Worm (Caenorhabditis elegans) whole organism, midembryonic: Measurements from ENCODE around the gene ZK1128.1.

Source experiments
- T22C8.4 ChIP-seq: fragments of 200-800 bp; sonication (Bioruptor generic); IDR thresholded peaks from 2 replicates; pipeline ENCODE4 v1.3.6; 2022; ENCODE audit warnings: missing genetic modification characterization, missing compliant biosample characterization
- cog-1 ChIP-seq: sonication (generic microtip); optimal IDR thresholded peaks from 2 replicates; lab custom pipeline; 2016; ENCODE audit warnings: missing genetic modification characterization, missing compliant biosample characterization
- flt-1 ChIP-seq: fragments of 200-800 bp; sonication (Bioruptor generic); IDR thresholded peaks from 2 replicates; pipeline ENCODE4 v1.3.6; 2022; ENCODE audit warnings: missing genetic modification characterization, missing compliant biosample characterization
- klf-2 ChIP-seq: fragments of 200-800 bp; sonication (Bioruptor generic); conservative IDR thresholded peaks from 2 replicates; pipeline ENCODE4 v1.3.6; 2022; ENCODE audit warnings: missing genetic modification reagents, missing genetic modification characterization, missing compliant biosample characterization
- med-1 ChIP-seq: sonication (generic microtip); optimal IDR thresholded peaks from 2 replicates; lab custom pipeline; 2017; ENCODE audit warnings: missing genetic modification characterization, mild to moderate bottlenecking, missing compliant biosample characterization, antibody characterized with exemption, missing genetic modification reagents; ENCODE audit not compliant: insufficient read depth
- ref-1 ChIP-seq: fragments of 200-800 bp; sonication (Bioruptor generic); conservative IDR thresholded peaks from 2 replicates; pipeline ENCODE4 v1.3.6; 2022; ENCODE audit warnings: missing genetic modification reagents, missing genetic modification characterization, missing compliant biosample characterization
- tab-1 ChIP-seq: fragments of 200-800 bp; sonication (Bioruptor generic); IDR thresholded peaks from 2 replicates; pipeline ENCODE4 v1.3.6; 2022; ENCODE audit warnings: missing genetic modification characterization, missing compliant biosample characterization
- ztf-23 ChIP-seq: fragments of 200-800 bp; sonication (Bioruptor generic); IDR thresholded peaks from 2 replicates; pipeline ENCODE4 v1.3.6; 2022; ENCODE audit warnings: missing genetic modification reagents, missing genetic modification characterization, missing compliant biosample characterization
- ztf-29 ChIP-seq: fragments of 200-800 bp; sonication (Bioruptor generic); IDR thresholded peaks from 2 replicates; pipeline ENCODE4 v1.3.6; 2022; ENCODE audit warnings: missing genetic modification reagents, missing genetic modification characterization, missing compliant biosample characterization

The ZK1128.1 gene

ce11 chrIII:10134517-10134916, 20.0 kb upstream of the ZK1128.1 start:
- TF ChIP-seq klf-2 (GFP tag; lab: Robert Waterston, UW): no peak
- no peak for TF ChIP-seq ztf-29 (GFP tag; lab: Robert Waterston, UW)
- TF ChIP-seq tab-1 (GFP tag; lab: Robert Waterston, UW): no peak
- no peak for TF ChIP-seq cog-1 (tag; lab: Kevin White, UChicago)
- TF ChIP-seq med-1 (GFP tag; lab: Kevin White, UChicago): no peak
- TF ChIP-seq T22C8.4: no peak

- TF ChIP-seq klf-2 (GFP tag; lab: Robert Waterston, UW) (no peak), cog-1 (tag; lab: Kevin White, UChicago) (no peak), flt-1 (no peak), med-1 (GFP tag; lab: Kevin White, UChicago) (no peak)
Measured at ce11 chrIII:10132495-10133450, 18.2 kb upstream of the ZK1128.1 start.

- no peak for TF ChIP-seq ztf-29 (GFP tag; lab: Robert Waterston, UW)
- TF ChIP-seq T22C8.4: no peak
- TF ChIP-seq klf-2 (GFP tag; lab: Robert Waterston, UW): no peak
- no peak for TF ChIP-seq tab-1 (GFP tag; lab: Robert Waterston, UW)
- TF ChIP-seq ref-1 (GFP tag; lab: Robert Waterston, UW): no peak
- no peak for TF ChIP-seq flt-1
- TF ChIP-seq med-1 (GFP tag; lab: Kevin White, UChicago): no peak
- TF ChIP-seq cog-1 (tag; lab: Kevin White, UChicago): no peak
- TF ChIP-seq ztf-23 (GFP tag; lab: Robert Waterston, UW): no peak
Measured at ce11 chrIII:10126375-10126774, 11.8 kb upstream of the ZK1128.1 start.

- TF ChIP-seq ref-1 (GFP tag; lab: Robert Waterston, UW): no peak
- TF ChIP-seq ztf-23 (GFP tag; lab: Robert Waterston, UW): peak; percentile 86
- TF ChIP-seq ztf-29 (GFP tag; lab: Robert Waterston, UW): 0 out of 2 replicates have a peak, but pooled peaks have one; percentile 27
- peak; percentile 89 for TF ChIP-seq flt-1
- peak; percentile 56; the same call in 1 of the 2 replicates for TF ChIP-seq T22C8.4
- TF ChIP-seq cog-1 (tag; lab: Kevin White, UChicago): peak; percentile 42
- peak; percentile 85 for TF ChIP-seq klf-2 (GFP tag; lab: Robert Waterston, UW)
- peak; percentile 58; the same call in 1 of the 2 replicates for TF ChIP-seq tab-1 (GFP tag; lab: Robert Waterston, UW)
- no peak for TF ChIP-seq med-1 (GFP tag; lab: Kevin White, UChicago)
Measured at ce11 chrIII:10123586-10124233, 9.2 kb upstream of the ZK1128.1 start, which contains the start of gene ttll-4. Gene ttll-4, plus strand, starts transcription at chrIII:10124183.

ce11 chrIII:10120076-10120831, 5.7 kb upstream of the ZK1128.1 start, which contains the start of the genes gtf-2H3 and ham-3:
Gene gtf-2H3, minus strand, starts transcription at chrIII:10120148.
Gene ham-3, plus strand, starts transcription at chrIII:10120781.
- no peak for TF ChIP-seq klf-2 (GFP tag; lab: Robert Waterston, UW)
- peak; percentile 89 for TF ChIP-seq T22C8.4
- no peak for TF ChIP-seq flt-1
- TF ChIP-seq ztf-29 (GFP tag; lab: Robert Waterston, UW): no peak
- TF ChIP-seq tab-1 (GFP tag; lab: Robert Waterston, UW): no peak
- TF ChIP-seq cog-1 (tag; lab: Kevin White, UChicago): no peak
- TF ChIP-seq ref-1 (GFP tag; lab: Robert Waterston, UW): no peak
- TF ChIP-seq ztf-23 (GFP tag; lab: Robert Waterston, UW): no peak

ce11 chrIII:10118818-10119217, 4.3 kb upstream of the ZK1128.1 start, which contains the start of gene ZK1128.3:
Gene ZK1128.3, minus strand, starts transcription at chrIII:10118918.
- TF ChIP-seq ztf-23 (GFP tag; lab: Robert Waterston, UW) (no peak), tab-1 (GFP tag; lab: Robert Waterston, UW) (no peak), ref-1 (GFP tag; lab: Robert Waterston, UW) (no peak), cog-1 (tag; lab: Kevin White, UChicago) (no peak), ztf-29 (GFP tag; lab: Robert Waterston, UW) (no peak), flt-1 (no peak), T22C8.4 (no peak), med-1 (GFP tag; lab: Kevin White, UChicago) (no peak), klf-2 (GFP tag; lab: Robert Waterston, UW) (no peak)

ce11 chrIII:10112958-10113357, 1.6 kb downstream of the ZK1128.1 start, which contains the start of gene vps-29:
Gene vps-29, minus strand, starts transcription at chrIII:10113058.
- TF ChIP-seq tab-1 (GFP tag; lab: Robert Waterston, UW) (no peak), klf-2 (GFP tag; lab: Robert Waterston, UW) (no peak), ref-1 (GFP tag; lab: Robert Waterston, UW) (no peak), ztf-23 (GFP tag; lab: Robert Waterston, UW) (no peak), med-1 (GFP tag; lab: Kevin White, UChicago) (no peak), T22C8.4 (no peak), ztf-29 (GFP tag; lab: Robert Waterston, UW) (no peak), flt-1 (no peak), cog-1 (tag; lab: Kevin White, UChicago) (no peak)

ce11 chrIII:10108995-10109394, 5.6 kb downstream of the ZK1128.1 start, which contains the start of gene T16H12.9:
Gene T16H12.9, plus strand, starts transcription at chrIII:10109295.
- TF ChIP-seq klf-2 (GFP tag; lab: Robert Waterston, UW) (no peak), ztf-23 (GFP tag; lab: Robert Waterston, UW) (no peak), ztf-29 (GFP tag; lab: Robert Waterston, UW) (no peak), flt-1 (no peak), T22C8.4 (no peak), ref-1 (GFP tag; lab: Robert Waterston, UW) (no peak), cog-1 (tag; lab: Kevin White, UChicago) (no peak)
